Worm (Caenorhabditis elegans): ENCODE results near the gene K07D4.4.

DNA sequence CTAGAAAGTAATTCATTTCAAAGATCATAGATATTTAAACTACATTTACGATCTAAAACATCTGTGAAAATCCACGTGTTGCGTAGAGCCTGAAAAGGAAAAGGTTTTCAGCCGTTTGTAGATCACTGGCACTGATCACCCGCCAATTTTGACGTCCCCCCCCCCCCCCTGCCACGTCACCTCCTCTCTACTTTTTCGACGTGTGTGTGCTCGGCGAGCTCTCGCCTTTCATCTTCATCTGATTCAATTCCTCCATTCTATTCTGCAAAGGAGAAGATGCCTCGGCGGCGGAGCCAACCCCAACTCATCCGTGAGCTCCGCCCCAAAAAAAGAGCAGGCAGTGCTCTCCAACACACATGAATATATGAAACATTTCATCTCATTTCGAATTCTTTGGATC lies 48.9 kb upstream of the K07D4.4 start:
- TF ChIP-seq C34B4.2 (tag; optimal IDR thresholded peaks at IDR 0.05) (no peak), nhr-12 (tag; optimal IDR thresholded peaks at IDR 0.05) (no peak), snpc-4 (tag; optimal IDR thresholded peaks at IDR 0.05) (no peak), fkh-10 (GFP tag; optimal IDR thresholded peaks at IDR 0.05) (no peak), vab-15 (tag; optimal IDR thresholded peaks at IDR 0.05) (no peak), mdl-1 (tag; optimal IDR thresholded peaks at IDR 0.05) (no peak), snu-23 (GFP tag; optimal IDR thresholded peaks at IDR 0.05) (no peak), ztf-11 (tag; optimal IDR thresholded peaks at IDR 0.05) (no peak), pag-3 (tag; optimal IDR thresholded peaks at IDR 0.05; ENCODE audit: borderline replicate concordance, insufficient read depth) (no peak), unc-86 (tag; optimal IDR thresholded peaks at IDR 0.05) (no peak), dpl-1 (GFP tag; optimal IDR thresholded peaks at IDR 0.05) (no peak)
